Worm (Caenorhabditis elegans) whole organism, L1 larva: ENCODE measurements around the gene C54C6.4.

ENCODE experiments used
- C34B4.2 ChIP-seq: sonication (generic microtip); optimal IDR thresholded peaks from 2 replicates; lab custom pipeline; 2017; ENCODE audit warnings: mild to moderate bottlenecking, missing genetic modification characterization, missing compliant biosample characterization
- F16B12.6 ChIP-seq: fragments of 150-350 bp; optimal IDR thresholded peaks from 2 replicates; lab custom pipeline; 2014; ENCODE audit warnings: missing biosample characterization, missing genetic modification characterization
- Y116A8C.19 ChIP-seq: sonication (generic microtip); optimal IDR thresholded peaks from 2 replicates; lab custom pipeline; 2016; ENCODE audit warnings: missing compliant biosample characterization, missing genetic modification characterization, borderline replicate concordance
- blmp-1 ChIP-seq: fragments of 150-350 bp; optimal IDR thresholded peaks from 2 replicates; lab custom pipeline; 2014; ENCODE audit warnings: missing biosample characterization, missing genetic modification characterization
- ceh-8 ChIP-seq: fragments of 200-800 bp; sonication (Bioruptor generic); optimal IDR thresholded peaks from 2 replicates; lab custom pipeline; 2018; ENCODE audit warnings: mild to moderate bottlenecking, missing genetic modification characterization, moderate library complexity, missing compliant biosample characterization
- dpl-1 ChIP-seq, 3 experiments: fragments of 150-350 bp in 2 of 3; sonication (generic microtip) in 1 of 3; optimal IDR thresholded peaks; 2 replicates each; lab custom pipeline; 2014 to 2017; ENCODE audit warnings: missing biosample characterization in 3 of 3, missing genetic modification characterization in 3 of 3, missing genetic modification reagents in 3 of 3
- dsc-1 ChIP-seq: sonication (generic microtip); optimal IDR thresholded peaks from 2 replicates; lab custom pipeline; 2016; ENCODE audit warnings: mild to moderate bottlenecking, missing genetic modification characterization, missing compliant biosample characterization
- efl-1 ChIP-seq, 4 experiments: fragments of 150-350 bp; optimal IDR thresholded peaks in 3 of 4; peaks in 1 of 4; 1 replicate in 1 of 4; 2 replicates in 3 of 4; lab custom pipeline; 2014; ENCODE audit warnings: missing biosample characterization in 2 of 4, missing genetic modification characterization in 2 of 4, missing genetic modification reagents in 2 of 4
- egl-13 ChIP-seq: sonication (generic microtip); optimal IDR thresholded peaks from 2 replicates; lab custom pipeline; 2016; ENCODE audit warnings: missing genotype, missing genetic modification reagents, missing genetic modification characterization, missing compliant biosample characterization
- elt-2 ChIP-seq: sonication (generic microtip); optimal IDR thresholded peaks from 2 replicates; lab custom pipeline; 2016; ENCODE audit warnings: missing genetic modification characterization, mild to moderate bottlenecking, inconsistent platforms, missing compliant biosample characterization, missing genetic modification reagents
- ets-5 ChIP-seq: fragments of 200-800 bp; sonication (Bioruptor generic); IDR thresholded peaks from 2 replicates; pipeline ENCODE4 v1.3.6; 2022; ENCODE audit warnings: missing genetic modification characterization, missing compliant biosample characterization
- fos-1 ChIP-seq: fragments of 150-350 bp; optimal IDR thresholded peaks from 2 replicates; lab custom pipeline; 2014; ENCODE audit warnings: missing biosample characterization, missing genetic modification characterization
- hlh-4 ChIP-seq: sonication (generic microtip); optimal IDR thresholded peaks from 2 replicates; lab custom pipeline; 2016; ENCODE audit warnings: mild to moderate bottlenecking, missing genetic modification characterization, missing compliant biosample characterization
- hpl-2 ChIP-seq: fragments of 150-350 bp; optimal IDR thresholded peaks from 2 replicates; lab custom pipeline; 2014; ENCODE audit warnings: missing biosample characterization, missing genetic modification reagents, missing genetic modification characterization
- irx-1 ChIP-seq: sonication (generic microtip); optimal IDR thresholded peaks from 2 replicates; lab custom pipeline; 2016; ENCODE audit warnings: missing genetic modification characterization, missing compliant biosample characterization
- isw-1 ChIP-seq: fragments of 200-800 bp; sonication (Bioruptor generic); IDR thresholded peaks from 2 replicates; pipeline ENCODE4 v1.3.6; 2022; ENCODE audit warnings: missing genetic modification characterization, missing compliant biosample characterization
- lin-13 ChIP-seq: fragments of 150-350 bp; optimal IDR thresholded peaks from 2 replicates; lab custom pipeline; 2014; ENCODE audit warnings: missing biosample characterization, missing genetic modification reagents, missing genetic modification characterization
- lin-14 ChIP-seq: fragments of 200-800 bp; sonication (Bioruptor generic); optimal IDR thresholded peaks from 2 replicates; lab custom pipeline; 2018; ENCODE audit warnings: mild to moderate bottlenecking, missing genetic modification characterization, moderate library complexity, missing compliant biosample characterization
- lin-15B ChIP-seq: fragments of 150-350 bp; sonication (generic microtip); optimal IDR thresholded peaks from 3 replicates; lab custom pipeline; 2014; ENCODE audit warnings: missing biosample characterization, missing genetic modification characterization
- lir-3 ChIP-seq: sonication (generic microtip); optimal IDR thresholded peaks from 2 replicates; lab custom pipeline; 2016; ENCODE audit warnings: mild to moderate bottlenecking, missing genetic modification characterization, moderate library complexity, missing compliant biosample characterization; ENCODE audit not compliant: poor library complexity
- mab-9 ChIP-seq: fragments of 200-800 bp; sonication (Bioruptor generic); IDR thresholded peaks from 2 replicates; pipeline ENCODE4 v1.3.6; 2022; ENCODE audit warnings: missing genetic modification reagents, missing genetic modification characterization, missing compliant biosample characterization
- mdl-1 ChIP-seq, 2 experiments: fragments of 150-350 bp; optimal IDR thresholded peaks; 2 replicates each; lab custom pipeline; 2014 to 2017; ENCODE audit warnings: missing biosample characterization in 2 of 2, missing genetic modification characterization in 2 of 2, inconsistent platforms in 1 of 2
- nhr-20 ChIP-seq: sonication (generic microtip); optimal IDR thresholded peaks from 2 replicates; lab custom pipeline; 2016; ENCODE audit warnings: mild to moderate bottlenecking, missing genetic modification characterization, missing compliant biosample characterization
- nhr-28 ChIP-seq: fragments of 150-350 bp; optimal IDR thresholded peaks from 2 replicates; lab custom pipeline; 2014; ENCODE audit warnings: missing biosample characterization, missing genetic modification characterization
- nhr-71 ChIP-seq: sonication (generic microtip); optimal IDR thresholded peaks from 2 replicates; lab custom pipeline; 2016; ENCODE audit warnings: mild to moderate bottlenecking, missing genetic modification characterization, moderate library complexity, missing compliant biosample characterization
- nhr-76 ChIP-seq: sonication (generic microtip); optimal IDR thresholded peaks from 2 replicates; lab custom pipeline; 2017; ENCODE audit warnings: missing biosample characterization, missing genetic modification characterization
- nhr-90 ChIP-seq: sonication (generic microtip); optimal IDR thresholded peaks from 2 replicates; lab custom pipeline; 2016; ENCODE audit warnings: mild to moderate bottlenecking, missing genetic modification characterization, missing compliant biosample characterization; ENCODE audit not compliant: poor library complexity
- pag-3 ChIP-seq: sonication (generic microtip); optimal IDR thresholded peaks from 2 replicates; lab custom pipeline; 2017; ENCODE audit warnings: missing genetic modification characterization, mild to moderate bottlenecking, missing compliant biosample characterization, antibody characterized with exemption, borderline replicate concordance; ENCODE audit not compliant: insufficient read depth
- pax-3 ChIP-seq: fragments of 200-800 bp; sonication (Bioruptor generic); optimal IDR thresholded peaks from 2 replicates; lab custom pipeline; 2018; ENCODE audit warnings: mild to moderate bottlenecking, missing genetic modification characterization, moderate library complexity, missing compliant biosample characterization
- pqm-1 ChIP-seq: sonication (generic microtip); optimal IDR thresholded peaks from 3 replicates; lab custom pipeline; 2017; ENCODE audit warnings: missing biosample characterization, missing genetic modification characterization
- skn-1 ChIP-seq: fragments of 150-350 bp; optimal IDR thresholded peaks from 2 replicates; lab custom pipeline; 2014; ENCODE audit warnings: missing biosample characterization, missing genetic modification characterization
- snpc-4 ChIP-seq: fragments of 150-350 bp; optimal IDR thresholded peaks from 2 replicates; lab custom pipeline; 2014; ENCODE audit warnings: missing biosample characterization, missing genetic modification characterization
- snu-23 ChIP-seq: sonication (generic microtip); optimal IDR thresholded peaks from 2 replicates; lab custom pipeline; 2016; ENCODE audit warnings: missing genetic modification characterization, missing compliant biosample characterization
- unc-98 ChIP-seq: fragments of 200-800 bp; sonication (Bioruptor generic); IDR thresholded peaks from 2 replicates; pipeline ENCODE4 v1.3.6; 2022; ENCODE audit warnings: missing genetic modification characterization, missing compliant biosample characterization

C54C6.4 gene

DNA sequence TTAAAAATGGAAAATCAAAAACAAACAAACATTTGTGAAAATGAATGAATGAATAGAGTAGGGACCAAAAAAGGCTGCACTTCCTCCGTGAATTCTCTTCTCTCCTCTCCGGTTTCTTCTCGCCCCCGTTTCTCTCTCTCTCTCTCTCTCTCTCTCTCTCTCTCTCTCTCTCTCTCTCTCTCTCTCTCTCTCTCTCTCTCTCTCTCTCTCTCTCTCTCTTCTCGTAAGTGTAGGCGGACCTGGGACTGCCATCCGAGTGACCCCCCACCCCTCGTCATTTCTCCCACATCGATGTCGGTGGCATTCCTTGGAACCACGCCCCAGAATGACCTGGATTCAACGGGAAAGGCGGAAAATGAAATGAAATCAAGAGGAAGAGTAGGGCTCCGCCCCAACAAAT, 13.3 kb downstream of the C54C6.4 start:
- TF ChIP-seq efl-1 (optimal IDR thresholded peaks at IDR 0.05; lab: Kevin White, UChicago) (peak; percentile 1 to 7), efl-1 (GFP tag; optimal IDR thresholded peaks at IDR 0.05 in 1 of 2; lab: Kevin White, UChicago) (no peak), irx-1 (tag; lab: Kevin White, UChicago) (no peak), mab-9 (GFP tag; lab: Robert Waterston, UW) (0 out of 2 replicates have a peak, but pooled peaks have one; percentile 30), lin-14 (GFP tag; lab: Kevin White, UChicago) (peak; percentile 52), ceh-8 (no peak)

DNA sequence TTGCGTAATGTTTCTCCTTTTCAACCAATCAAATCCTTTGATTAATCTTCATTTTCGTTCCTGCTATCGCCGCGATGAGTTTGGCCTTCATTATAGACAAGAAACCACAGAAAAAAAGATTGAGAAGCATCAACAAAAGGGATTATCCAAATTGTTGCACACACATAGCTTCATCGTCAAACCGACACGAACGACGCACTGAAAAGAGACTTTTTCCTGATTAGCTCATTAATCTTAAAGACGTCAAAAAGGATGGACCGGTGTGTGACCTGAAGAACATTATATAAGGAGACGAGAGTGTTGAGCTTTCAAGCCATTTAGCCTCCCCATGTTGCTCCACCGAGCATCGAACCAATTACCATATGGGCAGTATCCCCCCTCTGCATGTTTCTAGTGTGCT, 16.3 kb downstream of the C54C6.4 start:
- TF ChIP-seq dsc-1 (peak; percentile 92), pax-3 (peak; percentile 98), nhr-90 (tag; lab: Kevin White, UChicago) (no peak)
- TF ChIP-seq, all 84 proteins: peak for 2

DNA sequence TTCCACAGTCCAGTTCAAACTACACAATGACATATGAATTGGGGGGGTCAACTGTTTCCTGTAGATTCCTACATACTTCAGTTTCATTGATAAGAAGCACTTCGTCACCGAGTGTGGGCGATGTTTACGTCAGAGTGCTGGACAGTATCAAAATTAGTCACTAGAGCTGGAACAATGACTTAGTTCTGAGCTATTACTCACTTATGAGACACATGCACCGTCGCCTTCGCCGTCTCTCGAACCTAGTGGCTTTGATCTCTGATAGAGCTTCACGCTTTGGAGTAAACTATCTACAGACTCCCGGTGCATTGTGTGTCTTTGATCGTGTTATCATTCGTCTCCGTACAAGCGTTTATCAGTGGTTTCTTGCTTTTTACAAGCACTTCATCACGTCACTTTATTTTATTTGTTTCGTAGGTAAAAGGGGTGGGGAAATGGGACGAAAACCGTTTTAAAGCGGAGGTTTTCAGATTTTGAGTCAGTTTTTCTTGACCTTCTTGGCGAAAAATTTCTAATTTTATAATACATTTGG, 18.0 kb downstream of the C54C6.4 start:
- TF ChIP-seq hlh-4 (no peak), nhr-71 (peak; percentile 7), mdl-1 (tag; optimal IDR thresholded peaks at IDR 0.05; lab: Kevin White, UChicago) (no peak), nhr-28 (tag; lab: Kevin White, UChicago) (no peak), elt-2 (tag; lab: Kevin White, UChicago) (peak; percentile 79), blmp-1 (tag; lab: Kevin White, UChicago) (no peak), isw-1 (GFP tag; lab: Robert Waterston, UW) (no peak), skn-1 (tag; lab: Kevin White, UChicago) (no peak), egl-13 (no peak), fos-1 (no peak), efl-1 (optimal IDR thresholded peaks at IDR 0.05; lab: Kevin White, UChicago) (no peak), efl-1 (GFP tag; optimal IDR thresholded peaks at IDR 0.05 in 1 of 2; lab: Kevin White, UChicago) (no peak), pqm-1 (tag; lab: Kevin White, UChicago) (no peak), nhr-20 (tag; lab: Kevin White, UChicago) (peak; percentile 12), Y116A8C.19 (tag; lab: Kevin White, UChicago) (no peak), pax-3 (peak; percentile 79), unc-98 (GFP tag; lab: Robert Waterston, UW) (no peak), dpl-1 (GFP tag; optimal IDR thresholded peaks at IDR 0.05; lab: Kevin White, UChicago) (no peak), C34B4.2 (no peak), lir-3 (no peak), snpc-4 (tag; lab: Kevin White, UChicago) (no peak), nhr-76 (tag; lab: Kevin White, UChicago) (no peak), hpl-2 (no peak), F16B12.6 (tag; lab: Kevin White, UChicago) (no peak), irx-1 (tag; lab: Kevin White, UChicago) (no peak), dsc-1 (no peak)
- TF ChIP-seq, all 84 proteins: peak for 4

DNA sequence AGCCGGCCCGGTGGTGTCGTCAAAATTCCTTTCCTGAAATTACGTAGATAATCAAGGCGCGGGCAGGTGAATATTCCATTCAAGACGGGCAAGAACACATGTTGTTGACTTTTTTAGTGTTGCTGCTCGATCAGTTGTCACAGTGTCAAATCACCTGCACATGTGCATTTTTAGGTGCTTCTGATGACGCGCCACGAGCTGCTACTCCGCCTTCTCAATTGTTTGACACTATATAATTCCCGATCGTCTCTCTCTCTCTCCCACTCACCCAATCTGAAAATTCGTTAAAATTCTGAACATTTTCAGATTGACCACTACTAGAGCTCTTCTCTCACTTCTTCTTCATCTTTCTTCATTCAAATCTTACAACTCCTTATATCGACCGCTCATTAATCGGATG, 19.8 kb downstream of the C54C6.4 start, which contains the start of gene nhr-6:
Gene nhr-6 (plus strand): TSS at position 301 of the 400 bp plus-strand sequence.
- TF ChIP-seq lin-13 (GFP tag; lab: Kevin White, UChicago) (no peak), pqm-1 (tag; lab: Kevin White, UChicago) (no peak), ets-5 (no peak), fos-1 (no peak), pax-3 (peak; percentile 42), lin-15B (tag; lab: Kevin White, UChicago) (no peak), hlh-4 (peak; percentile 40), snu-23 (GFP tag; lab: Kevin White, UChicago) (no peak), pag-3 (tag; lab: Kevin White, UChicago) (no peak)
